Fruit fly (Drosophila melanogaster) whole organism, wandering third instar larva: ENCODE measurements around the gene CG42233.

Experiments used
- Abd-B ChIP-seq: fragments of >200 bp; optimal IDR thresholded peaks from 2 replicates; lab custom pipeline; 2017; ENCODE audit warnings: missing biosample characterization, missing genetic modification characterization
- CG32264 ChIP-seq: fragments of 200-800 bp; sonication (Bioruptor generic); optimal IDR thresholded peaks from 2 replicates; lab custom pipeline; 2016; ENCODE audit warnings: missing biosample characterization, missing genetic modification characterization
- CrebA ChIP-seq: fragments of 200-800 bp; sonication (Bioruptor generic); optimal IDR thresholded peaks from 2 replicates; lab custom pipeline; 2016; ENCODE audit warnings: missing biosample characterization, mild to moderate bottlenecking, missing genetic modification characterization, borderline replicate concordance
- Dif ChIP-seq: fragments of 200-275, 200-300 bp; sonication (Bioruptor generic); optimal IDR thresholded peaks from 2 replicates; lab custom pipeline; 2018; ENCODE audit warnings: missing biosample characterization, missing genetic modification characterization; ENCODE audit not compliant: partially characterized antibody
- GATAd ChIP-seq: sonication (Bioruptor generic); optimal IDR thresholded peaks from 2 replicates; lab custom pipeline; 2016; ENCODE audit warnings: missing biosample characterization, missing genetic modification characterization
- HLH106 ChIP-seq: fragments of 200-800 bp; optimal IDR thresholded peaks from 3 replicates; lab custom pipeline; 2019; ENCODE audit warnings: missing biosample characterization, mild to moderate bottlenecking, missing genetic modification characterization, moderate library complexity
- Hnf4 ChIP-seq: fragments of 200-800 bp; sonication (Bioruptor generic); optimal IDR thresholded peaks from 2 replicates; lab custom pipeline; 2016; ENCODE audit warnings: missing biosample characterization, mild to moderate bottlenecking, missing genetic modification characterization
- Hr78 ChIP-seq: fragments of >200 bp; optimal IDR thresholded peaks from 2 replicates; lab custom pipeline; 2017; ENCODE audit warnings: missing biosample characterization, missing genetic modification characterization
- Hr83 ChIP-seq: fragments of 200-300 bp; sonication (Bioruptor generic); optimal IDR thresholded peaks from 2 replicates; lab custom pipeline; 2016; ENCODE audit warnings: missing biosample characterization, mild to moderate bottlenecking, missing genetic modification characterization, moderate library complexity; ENCODE audit not compliant: poor library complexity, severe bottlenecking
- Jra ChIP-seq: sonication (Bioruptor generic); optimal IDR thresholded peaks from 2 replicates; lab custom pipeline; 2016; ENCODE audit warnings: missing biosample characterization, missing genetic modification characterization
- Mio ChIP-seq: sonication (Bioruptor generic); optimal IDR thresholded peaks from 2 replicates; lab custom pipeline; 2016; ENCODE audit warnings: missing biosample characterization, missing genetic modification characterization
- N ChIP-seq: fragments of >200 bp; optimal IDR thresholded peaks from 2 replicates; lab custom pipeline; 2018; ENCODE audit warnings: missing biosample characterization, missing external identifiers, missing genetic modification characterization
- OdsH ChIP-seq: fragments of 200-800 bp; sonication (Bioruptor generic); optimal IDR thresholded peaks from 2 replicates; lab custom pipeline; 2016; ENCODE audit warnings: missing biosample characterization, mild to moderate bottlenecking, missing genetic modification characterization
- Rel ChIP-seq, 2 experiments: fragments of 200-800 bp; sonication (Bioruptor generic) in 1 of 2; optimal IDR thresholded peaks; 2 replicates in 1 of 2; 3 replicates in 1 of 2; lab custom pipeline; 2016 to 2019; ENCODE audit warnings: mild to moderate bottlenecking in 2 of 2, missing biosample characterization in 2 of 2, missing genetic modification characterization in 2 of 2, moderate library complexity in 1 of 2
- Vsx2 ChIP-seq: fragments of 200-300, 225-300 bp; sonication (Bioruptor generic); optimal IDR thresholded peaks from 2 replicates; lab custom pipeline; 2018; ENCODE audit warnings: missing biosample characterization, missing genetic modification characterization; ENCODE audit not compliant: partially characterized antibody
- br ChIP-seq: fragments of 200-800 bp; sonication (Bioruptor generic); optimal IDR thresholded peaks from 2 replicates; lab custom pipeline; 2016; ENCODE audit warnings: missing biosample characterization, missing genetic modification characterization
- brk ChIP-seq: fragments of 200-800 bp; sonication (Bioruptor generic); optimal IDR thresholded peaks from 2 replicates; lab custom pipeline; 2016; ENCODE audit warnings: missing biosample characterization, mild to moderate bottlenecking, missing genetic modification characterization
- dl ChIP-seq, 2 experiments: fragments of 175-275, 200-275 bp in 1 of 2; fragments of 200-275 bp in 1 of 2; sonication (Bioruptor generic); optimal IDR thresholded peaks; lab custom pipeline; 2018; ENCODE audit warnings: mild to moderate bottlenecking in 2 of 2, missing biosample characterization in 2 of 2, missing genetic modification characterization in 2 of 2, moderate library complexity in 2 of 2; ENCODE audit not compliant: partially characterized antibody in 2 of 2, insufficient read depth in 1 of 2
- dmrt93B ChIP-seq: fragments of 200-800 bp; sonication (Bioruptor generic); optimal IDR thresholded peaks from 2 replicates; lab custom pipeline; 2018; ENCODE audit warnings: missing biosample characterization, mild to moderate bottlenecking, missing genetic modification characterization
- dsf ChIP-seq: sonication (Bioruptor generic); optimal IDR thresholded peaks from 2 replicates; lab custom pipeline; 2016; ENCODE audit warnings: missing biosample characterization, missing genetic modification characterization, borderline replicate concordance
- ey ChIP-seq: fragments of 200-800 bp; sonication (Bioruptor generic); optimal IDR thresholded peaks from 2 replicates; lab custom pipeline; 2016; ENCODE audit warnings: missing biosample characterization, missing genetic modification characterization
- foxo ChIP-seq, 2 experiments: fragments of 200-800 bp; sonication (Bioruptor generic); optimal IDR thresholded peaks; 2 replicates in 1 of 2; 3 replicates in 1 of 2; lab custom pipeline; 2016 to 2017; ENCODE audit warnings: missing biosample characterization in 2 of 2, missing genetic modification characterization in 2 of 2
- fru ChIP-seq: fragments of 200-800 bp; sonication (Bioruptor generic); optimal IDR thresholded peaks from 3 replicates; lab custom pipeline; 2016; ENCODE audit warnings: missing biosample characterization, mild to moderate bottlenecking, missing genetic modification characterization
- h ChIP-seq: fragments of 200-800 bp; sonication (Bioruptor generic); optimal IDR thresholded peaks from 3 replicates; lab custom pipeline; 2016; ENCODE audit warnings: missing biosample characterization, mild to moderate bottlenecking, missing genetic modification characterization
- lola ChIP-seq: fragments of >200 bp; optimal IDR thresholded peaks from 2 replicates; lab custom pipeline; 2017; ENCODE audit warnings: missing biosample characterization, missing genetic modification characterization
- psq ChIP-seq: fragments of 200-800 bp; sonication (Bioruptor generic); optimal IDR thresholded peaks from 3 replicates; lab custom pipeline; 2017; ENCODE audit warnings: missing biosample characterization, mild to moderate bottlenecking, missing genetic modification characterization, moderate library complexity
- rgr ChIP-seq: fragments of 200-800 bp; sonication (Bioruptor generic); optimal IDR thresholded peaks from 3 replicates; lab custom pipeline; 2016; ENCODE audit warnings: missing biosample characterization, mild to moderate bottlenecking, missing genetic modification characterization
- sage ChIP-seq: fragments of 200-800 bp; sonication (Bioruptor generic); optimal IDR thresholded peaks from 2 replicates; lab custom pipeline; 2016; ENCODE audit warnings: missing biosample characterization, mild to moderate bottlenecking, missing genetic modification characterization
- usp ChIP-seq: fragments of >200 bp; optimal IDR thresholded peaks from 2 replicates; lab custom pipeline; 2017; ENCODE audit warnings: missing biosample characterization, missing genetic modification characterization
- woc ChIP-seq: sonication (Bioruptor generic); optimal IDR thresholded peaks from 2 replicates; lab custom pipeline; 2016; ENCODE audit warnings: missing biosample characterization, mild to moderate bottlenecking, missing genetic modification characterization

The CG42233 gene

DNA sequence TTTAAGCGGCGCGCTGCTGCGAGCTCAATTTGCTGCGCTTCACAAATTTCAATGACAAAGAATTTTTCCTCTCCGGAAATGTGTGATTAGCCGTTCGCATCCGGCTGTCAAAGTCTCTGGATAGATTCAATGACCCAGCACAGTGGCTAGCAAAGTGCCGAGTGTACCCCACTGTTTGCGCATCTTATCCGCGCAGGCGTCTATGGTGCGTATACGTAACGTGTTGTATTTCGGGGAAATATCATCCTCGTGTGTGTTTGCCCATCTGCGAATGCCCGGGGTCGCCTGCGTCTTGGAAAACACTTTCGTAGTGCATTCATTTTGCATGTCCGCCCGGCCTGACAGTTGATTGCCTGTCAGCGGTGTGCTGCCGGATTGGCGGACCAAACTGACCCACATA lies 19.1 kb upstream of the CG42233 start:
- TF ChIP-seq Jra: no peak
- TF ChIP-seq Hnf4 (GFP tag; lab: Kevin White, UChicago): no peak

DNA sequence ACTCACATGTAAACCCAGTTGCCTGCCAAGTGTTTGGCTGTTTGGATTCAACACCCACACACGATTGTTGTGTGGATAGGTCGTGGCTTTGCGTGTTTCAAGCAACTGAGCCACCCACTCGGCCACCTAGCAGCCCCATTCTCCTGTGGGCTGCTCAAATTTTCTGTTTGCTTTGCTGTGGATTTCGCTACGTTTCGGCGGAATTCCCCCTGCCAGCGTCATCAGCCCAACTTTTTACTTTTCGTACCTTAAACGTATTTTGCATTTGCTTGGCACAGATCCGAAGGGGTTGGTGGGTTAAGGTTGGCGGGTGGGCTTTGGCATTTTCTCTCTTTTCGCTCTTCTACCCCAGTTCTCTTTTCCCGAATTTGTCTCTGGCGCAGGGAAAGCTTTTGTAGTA lies 17.4 kb upstream of the CG42233 start:
- TF ChIP-seq Abd-B: no peak

DNA sequence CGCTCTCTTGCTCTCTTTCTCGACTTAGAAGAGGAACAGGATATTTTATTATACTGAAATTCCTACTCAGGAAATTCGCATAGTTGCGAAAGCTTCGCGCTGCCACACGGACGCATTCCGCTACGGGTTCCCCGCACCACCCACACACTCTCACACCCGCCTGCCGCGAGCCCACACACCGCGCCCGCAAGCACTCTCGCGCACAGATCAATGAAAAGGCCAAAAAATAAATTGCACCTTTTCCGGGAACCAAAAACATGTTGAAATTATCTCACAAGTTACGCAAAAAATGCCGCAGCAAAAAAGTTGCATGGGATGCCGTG lies 7.9 kb upstream of the CG42233 start:
- TF ChIP-seq dmrt93B (GFP tag; lab: Kevin White, UChicago) (no peak), foxo (GFP tag; optimal IDR thresholded peaks at IDR 0.05; lab: Kevin White, UChicago) (no peak), Hr78 (GFP tag; lab: Kevin White, UChicago) (no peak), brk (GFP tag; lab: Kevin White, UChicago) (no peak), usp (GFP tag; lab: Kevin White, UChicago) (no peak), Jra (no peak), GATAd (GFP tag; lab: Kevin White, UChicago) (no peak), woc (GFP tag; lab: Kevin White, UChicago) (no peak)

DNA sequence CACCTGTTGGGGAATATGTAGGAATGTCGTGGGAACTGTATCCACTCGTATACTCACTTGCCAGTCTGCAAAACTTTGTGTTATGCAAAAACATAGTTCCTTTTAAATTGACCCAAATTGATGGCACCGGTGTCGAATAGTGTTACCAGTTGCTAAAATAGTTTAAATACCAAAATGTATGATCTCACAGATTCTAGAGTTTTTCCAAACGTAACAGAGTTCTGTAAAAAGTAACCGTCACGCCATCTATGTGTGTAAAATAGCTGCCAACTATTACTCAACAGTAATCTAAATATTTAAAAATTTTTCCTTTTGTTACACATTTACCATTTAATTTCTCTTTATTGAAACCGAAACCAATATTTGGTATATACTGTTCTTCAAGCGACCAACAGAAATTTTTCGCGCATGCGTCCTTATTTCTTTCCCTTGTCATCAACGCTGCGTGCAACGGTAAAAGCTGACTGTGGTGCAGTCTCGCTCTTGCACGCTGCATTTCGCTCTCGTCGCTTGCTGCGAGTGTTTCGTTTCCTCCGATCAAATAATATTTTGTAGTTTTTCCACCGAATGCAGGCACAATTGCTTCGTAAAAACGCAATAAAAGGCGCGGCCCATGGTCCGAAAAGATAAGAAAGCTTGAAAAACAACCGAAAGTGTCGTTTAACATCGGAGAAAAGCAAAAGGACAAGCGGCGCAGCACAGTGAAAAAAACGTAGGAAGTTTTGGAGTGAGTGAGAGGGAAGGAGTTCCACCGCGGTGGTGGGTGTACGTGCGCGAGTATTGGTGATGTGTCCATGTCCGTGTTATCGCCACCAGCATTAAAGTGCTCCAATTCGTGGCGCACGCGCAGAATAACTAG lies 7.3 kb upstream of the CG42233 start, which contains the start of the genes FeCH and RhoGAP100F:
TSS of gene FeCH (minus strand) at position 180 of the 859 bp plus-strand sequence.
TSS of gene RhoGAP100F (plus strand) at position 493 of the 859 bp plus-strand sequence.
- no peak for TF ChIP-seq Rel (GFP tag; optimal IDR thresholded peaks at IDR 0.05; lab: Kevin White, UChicago)
- no peak for TF ChIP-seq Rel (tag; optimal IDR thresholded peaks at IDR 0.05; lab: Kevin White, UChicago)
- no peak for TF ChIP-seq CG32264 (GFP tag; lab: Kevin White, UChicago)
- TF ChIP-seq Mio (GFP tag; lab: Kevin White, UChicago): no peak
- TF ChIP-seq CrebA (GFP tag; lab: Kevin White, UChicago): no peak
- no peak for TF ChIP-seq lola (GFP tag; lab: Kevin White, UChicago)
- TF ChIP-seq OdsH: no peak
- TF ChIP-seq brk (GFP tag; lab: Kevin White, UChicago): no peak
- no peak for TF ChIP-seq Hnf4 (GFP tag; lab: Kevin White, UChicago)
- no peak for TF ChIP-seq sage (GFP tag; lab: Kevin White, UChicago)
- no peak for TF ChIP-seq br (GFP tag; lab: Kevin White, UChicago)
- no peak for TF ChIP-seq psq (GFP tag; lab: Kevin White, UChicago)
- no peak for TF ChIP-seq Abd-B
- TF ChIP-seq woc (GFP tag; lab: Kevin White, UChicago): no peak
- TF ChIP-seq N: no peak
- TF ChIP-seq ey: no peak
- no peak for TF ChIP-seq HLH106
- TF ChIP-seq GATAd (GFP tag; lab: Kevin White, UChicago): no peak
- TF ChIP-seq foxo (GFP tag; optimal IDR thresholded peaks at IDR 0.05; lab: Kevin White, UChicago): no peak

DNA sequence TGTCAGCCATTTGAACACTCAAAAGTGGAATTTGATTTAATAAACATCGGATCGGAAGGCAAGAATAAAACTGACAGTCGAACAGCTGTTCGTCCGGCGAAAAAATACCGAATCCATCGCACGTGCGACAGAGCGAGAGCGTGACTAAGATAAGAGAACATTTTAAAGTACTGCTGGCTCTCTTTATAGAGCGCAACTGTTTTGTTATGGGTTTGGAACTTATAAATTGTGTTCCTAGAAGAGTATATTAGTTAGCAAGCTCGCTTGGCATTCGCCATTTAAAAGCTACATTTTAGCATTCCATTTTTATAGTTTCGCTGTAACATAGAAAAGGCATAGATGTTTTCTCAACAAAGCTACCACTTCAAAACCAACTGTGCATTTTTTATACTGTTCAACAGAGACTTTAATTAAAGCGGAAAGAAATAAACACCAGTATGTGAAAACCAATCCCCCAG lies 5.0 kb upstream of the CG42233 start, which contains the start of gene Rift:
TSS of gene Rift (minus strand) at position 114 of the 458 bp plus-strand sequence.
- TF ChIP-seq GATAd (GFP tag; lab: Kevin White, UChicago) (no peak), Hr83 (GFP tag; lab: Kevin White, UChicago) (peak; percentile 31), fru (no peak), sage (GFP tag; lab: Kevin White, UChicago) (peak; percentile 8), br (GFP tag; lab: Kevin White, UChicago) (no peak), Vsx2 (no peak), OdsH (peak; percentile 33), psq (GFP tag; lab: Kevin White, UChicago) (no peak), woc (GFP tag; lab: Kevin White, UChicago) (no peak), rgr (GFP tag; lab: Kevin White, UChicago) (peak; percentile 11), N (no peak), dl (GFP tag; optimal IDR thresholded peaks at IDR 0.05; lab: Kevin White, UChicago; ENCODE audit: insufficient read depth in 1 of 2, partially characterized antibody in 2 of 2) (peak in 1 of 2 experiments; percentile 62), Jra (no peak), dsf (no peak), Dif (GFP tag; lab: Kevin White, UChicago) (no peak), CrebA (GFP tag; lab: Kevin White, UChicago) (no peak), HLH106 (peak; percentile 16), h (GFP tag; lab: Kevin White, UChicago) (no peak), foxo (GFP tag; optimal IDR thresholded peaks at IDR 0.05; lab: Kevin White, UChicago) (peak in 1 of 2 experiments; percentile 36), ey (no peak)
